Worm (Caenorhabditis elegans) whole organism, L2 larva: ENCODE data around the gene Y62H9A.14.

ENCODE experiments used
- C34F6.9 ChIP-seq: fragments of 150-350 bp; optimal IDR thresholded peaks from 2 replicates; lab custom pipeline; 2014; ENCODE audit warnings: missing biosample characterization, missing genetic modification characterization
- F13H6.1 ChIP-seq: sonication (generic microtip); optimal IDR thresholded peaks from 2 replicates; lab custom pipeline; 2016; ENCODE audit warnings: missing genetic modification characterization, missing compliant biosample characterization
- R02D3.7 ChIP-seq: fragments of 150-350 bp; optimal IDR thresholded peaks from 2 replicates; lab custom pipeline; 2014; ENCODE audit warnings: missing biosample characterization, missing genetic modification characterization
- Y55F3AM.14 ChIP-seq: fragments of 200-800 bp; sonication (Bioruptor generic); optimal IDR thresholded peaks from 2 replicates; lab custom pipeline; 2018; ENCODE audit warnings: mild to moderate bottlenecking, missing genetic modification characterization, missing compliant biosample characterization
- ZK546.5 ChIP-seq: sonication (generic microtip); optimal IDR thresholded peaks from 2 replicates; lab custom pipeline; 2017; ENCODE audit warnings: missing biosample characterization, missing genetic modification characterization
- alr-1 ChIP-seq: fragments of 150-350 bp; optimal IDR thresholded peaks from 2 replicates; lab custom pipeline; 2014; ENCODE audit warnings: missing biosample characterization, missing genetic modification characterization
- blmp-1 ChIP-seq: sonication (generic microtip); optimal IDR thresholded peaks from 2 replicates; lab custom pipeline; 2017; ENCODE audit warnings: missing genetic modification characterization, mild to moderate bottlenecking, missing compliant biosample characterization, antibody characterized with exemption, moderate library complexity; ENCODE audit not compliant: insufficient read depth
- ceh-16 ChIP-seq: fragments of 150-350 bp; optimal IDR thresholded peaks from 2 replicates; lab custom pipeline; 2014; ENCODE audit warnings: missing biosample characterization, missing genetic modification characterization
- ceh-82 ChIP-seq: fragments of 150-350 bp; optimal IDR thresholded peaks from 2 replicates; lab custom pipeline; 2014; ENCODE audit warnings: missing biosample characterization, missing genetic modification characterization
- crh-2 ChIP-seq: sonication (generic microtip); optimal IDR thresholded peaks from 2 replicates; lab custom pipeline; 2017; ENCODE audit warnings: missing biosample characterization, missing genetic modification characterization
- fos-1 ChIP-seq: fragments of 150-350 bp; optimal IDR thresholded peaks from 2 replicates; lab custom pipeline; 2014; ENCODE audit warnings: missing biosample characterization, missing genetic modification characterization
- gmeb-1 ChIP-seq: fragments of 150-350 bp; optimal IDR thresholded peaks from 2 replicates; lab custom pipeline; 2014; ENCODE audit warnings: missing biosample characterization, missing genetic modification characterization
- lin-13 ChIP-seq: fragments of 150-350 bp; optimal IDR thresholded peaks from 2 replicates; lab custom pipeline; 2014; ENCODE audit warnings: missing biosample characterization, missing genetic modification reagents, missing genetic modification characterization
- mab-5 ChIP-seq: fragments of 150-350 bp; optimal IDR thresholded peaks from 2 replicates; lab custom pipeline; 2014; ENCODE audit warnings: missing biosample characterization, missing genetic modification characterization
- mbf-1 ChIP-seq: sonication (generic microtip); optimal IDR thresholded peaks from 2 replicates; lab custom pipeline; 2017; ENCODE audit warnings: missing biosample characterization, missing genetic modification characterization
- nhr-10 ChIP-seq: sonication (generic microtip); optimal IDR thresholded peaks from 2 replicates; lab custom pipeline; 2017; ENCODE audit warnings: missing biosample characterization, missing genetic modification characterization
- nhr-129 ChIP-seq: fragments of 150-350 bp; optimal IDR thresholded peaks from 2 replicates; lab custom pipeline; 2014; ENCODE audit warnings: missing biosample characterization, missing genetic modification characterization
- nhr-21 ChIP-seq: fragments of 150-350 bp; optimal IDR thresholded peaks from 2 replicates; lab custom pipeline; 2014; ENCODE audit warnings: missing biosample characterization, missing genetic modification characterization
- nhr-23 ChIP-seq: fragments of 150-350 bp; optimal IDR thresholded peaks from 2 replicates; lab custom pipeline; 2014; ENCODE audit warnings: missing biosample characterization, missing genetic modification reagents, missing genetic modification characterization
- sem-4 ChIP-seq: fragments of 150-350 bp; optimal IDR thresholded peaks from 2 replicates; lab custom pipeline; 2014; ENCODE audit warnings: missing biosample characterization, missing genetic modification reagents, missing genetic modification characterization
- skn-1 ChIP-seq: sonication (generic microtip); optimal IDR thresholded peaks from 2 replicates; lab custom pipeline; 2017; ENCODE audit warnings: missing biosample characterization, missing genetic modification characterization
- sma-3 ChIP-seq: sonication (generic microtip); optimal IDR thresholded peaks from 2 replicates; lab custom pipeline; 2016; ENCODE audit warnings: missing genetic modification reagents, missing genetic modification characterization, missing compliant biosample characterization
- sma-9 ChIP-seq, 2 experiments: fragments of 150-350 bp in 1 of 2; sonication (generic microtip) in 1 of 2; optimal IDR thresholded peaks; 2 replicates each; lab custom pipeline; 2014 to 2016; ENCODE audit warnings: missing genetic modification characterization in 2 of 2, mild to moderate bottlenecking in 1 of 2, missing biosample characterization in 1 of 2, missing compliant biosample characterization in 1 of 2, missing genetic modification reagents in 1 of 2, moderate library complexity in 1 of 2
- unc-55 ChIP-seq: fragments of 150-350 bp; sonication (generic microtip); optimal IDR thresholded peaks from 3 replicates; lab custom pipeline; 2014; ENCODE audit warnings: missing biosample characterization, missing genetic modification reagents, missing genetic modification characterization
- zag-1 ChIP-seq: fragments of 150-350 bp; optimal IDR thresholded peaks from 2 replicates; lab custom pipeline; 2014; ENCODE audit warnings: missing biosample characterization, missing genetic modification characterization
- ztf-1 ChIP-seq: fragments of 200-800 bp; sonication (Bioruptor generic); conservative IDR thresholded peaks from 2 replicates; pipeline ENCODE4 v1.3.6; 2022; ENCODE audit warnings: missing genetic modification characterization, missing compliant biosample characterization
- ztf-4 ChIP-seq: fragments of 150-350 bp; optimal IDR thresholded peaks from 2 replicates; lab custom pipeline; 2014; ENCODE audit warnings: missing biosample characterization, missing genetic modification characterization

Gene Y62H9A.14

DNA sequence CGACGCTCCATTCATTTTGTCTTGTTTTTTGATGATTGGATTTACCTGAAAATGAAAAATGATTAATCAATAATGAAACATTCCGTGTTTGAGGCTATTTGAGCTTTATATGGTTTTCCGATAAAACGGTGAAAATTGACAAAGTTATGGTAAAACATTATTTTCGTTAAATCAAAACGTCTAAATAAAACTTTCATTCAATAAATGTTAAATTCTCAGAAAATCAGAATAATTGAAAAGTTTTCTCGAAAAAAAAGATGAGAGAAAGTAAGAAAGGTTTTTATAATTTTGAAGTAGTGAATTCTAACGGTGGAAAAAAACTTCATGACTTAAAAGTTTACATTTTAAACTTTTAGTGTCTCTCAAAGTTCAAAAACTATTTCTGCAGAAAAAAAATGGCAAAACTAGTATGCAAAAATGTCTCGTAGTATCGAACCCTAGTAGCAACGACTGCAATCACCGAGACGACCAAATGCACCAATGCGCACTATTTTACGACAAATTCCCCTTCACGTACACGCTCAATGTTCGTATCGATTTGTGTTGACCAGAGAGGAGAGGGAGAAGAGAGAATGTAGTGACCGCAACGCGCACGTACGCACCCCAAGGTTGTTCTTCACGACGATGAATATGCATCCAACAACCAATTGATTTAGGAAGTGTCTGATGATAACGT lies 25.9 kb downstream of the Y62H9A.14 start, which contains the start of gene nfya-1 (continued):
- TF ChIP-seq mab-5 (tag; lab: Kevin White, UChicago): no peak
- TF ChIP-seq nhr-10: no peak

DNA sequence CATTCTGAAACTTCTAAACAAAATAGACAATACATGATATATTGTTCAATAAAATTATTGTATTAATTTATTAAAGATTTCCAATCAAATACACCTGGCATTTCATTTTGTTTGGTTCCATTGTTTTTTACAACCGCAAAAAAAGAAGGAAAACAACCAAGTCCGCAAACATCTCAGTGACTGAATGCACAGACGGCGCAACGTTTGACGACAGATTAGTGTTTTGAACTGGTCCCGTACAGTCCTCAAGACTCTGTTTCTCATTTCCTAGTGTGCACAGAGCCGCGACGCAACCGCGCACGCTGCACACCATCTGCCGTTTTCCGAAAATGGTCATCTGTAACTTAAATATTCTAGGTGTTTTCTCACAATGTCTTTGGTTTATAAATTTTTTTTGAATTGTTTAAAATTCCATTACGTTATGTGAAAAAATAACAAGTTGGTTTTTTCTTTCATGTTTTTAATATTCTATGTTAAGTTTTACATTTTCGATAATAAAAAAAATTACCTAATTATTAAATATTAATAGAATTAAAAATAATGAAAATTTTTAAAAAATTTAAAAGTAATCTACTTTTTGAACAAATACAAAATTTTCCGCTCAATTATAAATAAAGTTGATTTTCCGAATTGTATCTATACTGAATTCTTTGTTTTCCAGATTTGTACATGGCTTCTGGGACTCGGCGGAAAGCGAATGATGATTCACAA lies 27.3 kb downstream of the Y62H9A.14 start, which contains the start of gene lsd-1:
lsd-1 (plus strand) TSS at position 661 of the 711 bp plus-strand sequence.
- TF ChIP-seq sma-9 (GFP tag; optimal IDR thresholded peaks at IDR 0.05; lab: Kevin White, UChicago): peak; percentile 47
- no peak for TF ChIP-seq sma-9 (tag; optimal IDR thresholded peaks at IDR 0.05; lab: Kevin White, UChicago)
- TF ChIP-seq lin-13: peak; percentile 2
- no peak for TF ChIP-seq ceh-82 (tag; lab: Kevin White, UChicago)
- TF ChIP-seq sma-3 (GFP tag; lab: Kevin White, UChicago): peak; percentile 4
- no peak for TF ChIP-seq R02D3.7
- peak; percentile 31 for TF ChIP-seq C34F6.9 (tag; lab: Kevin White, UChicago)
- TF ChIP-seq F13H6.1 (tag; lab: Kevin White, UChicago): peak; percentile 37
- peak; percentile 22 for TF ChIP-seq sem-4

DNA sequence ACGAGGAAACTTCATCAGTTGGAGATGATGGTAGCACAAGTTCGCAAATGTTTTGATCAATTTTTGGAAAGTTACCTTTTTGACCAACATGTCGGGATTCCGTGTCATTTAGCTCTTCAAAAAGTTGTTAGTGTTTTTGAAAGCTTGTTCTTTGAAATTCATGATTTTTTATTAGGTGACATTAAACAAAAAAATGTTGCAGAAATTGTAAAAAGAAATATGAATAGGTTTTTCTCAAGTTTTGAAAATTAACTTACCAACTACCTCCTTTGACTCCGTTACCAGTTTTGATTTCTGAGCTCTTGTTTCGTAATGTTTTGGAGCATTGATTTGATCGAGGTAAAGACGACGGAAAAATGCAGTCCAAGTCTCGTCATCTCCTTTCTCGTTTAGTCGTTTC lies 31.1 kb downstream of the Y62H9A.14 start:
- TF ChIP-seq ZK546.5 (tag; lab: Kevin White, UChicago): no peak
- no peak for TF ChIP-seq C34F6.9 (tag; lab: Kevin White, UChicago)
- TF ChIP-seq zag-1 (tag; lab: Kevin White, UChicago): no peak
- TF ChIP-seq nhr-21: no peak
- no peak for TF ChIP-seq alr-1 (tag; lab: Kevin White, UChicago)
- TF ChIP-seq ceh-82 (tag; lab: Kevin White, UChicago): no peak
- no peak for TF ChIP-seq skn-1 (tag; lab: Kevin White, UChicago)
- no peak for TF ChIP-seq R02D3.7
- no peak for TF ChIP-seq mbf-1 (tag; lab: Kevin White, UChicago)
- TF ChIP-seq F13H6.1 (tag; lab: Kevin White, UChicago): no peak
- no peak for TF ChIP-seq Y55F3AM.14 (GFP tag; lab: Kevin White, UChicago)
- TF ChIP-seq ztf-4 (tag; lab: Kevin White, UChicago): no peak
- TF ChIP-seq unc-55 (GFP tag; lab: Kevin White, UChicago): no peak
- TF ChIP-seq, all 48 proteins: peak for 0

DNA sequence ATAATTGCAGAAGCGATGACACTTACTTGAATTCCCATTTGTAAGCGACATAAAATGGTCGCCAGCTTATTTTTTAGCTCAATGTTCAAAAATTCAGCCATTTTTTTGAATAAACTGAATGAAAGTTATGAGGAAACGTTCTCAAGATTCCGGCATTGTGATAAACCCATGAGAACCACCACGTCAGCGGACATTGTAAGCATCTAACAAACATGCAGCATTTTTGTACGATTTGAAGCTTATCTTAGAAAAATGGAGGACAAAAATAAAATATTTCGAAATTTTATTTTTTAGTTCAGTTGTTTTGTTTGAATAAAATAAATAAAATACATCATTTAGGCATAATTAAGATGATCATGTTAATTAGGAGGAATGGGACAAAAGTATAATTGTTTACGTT lies 32.2 kb downstream of the Y62H9A.14 start, which contains the start of gene T08D10.4:
T08D10.4 (minus strand) TSS at position 101 of the 400 bp plus-strand sequence.
- no peak for TF ChIP-seq fos-1 (tag; lab: Kevin White, UChicago)
- no peak for TF ChIP-seq mab-5 (tag; lab: Kevin White, UChicago)
- no peak for TF ChIP-seq crh-2 (tag; lab: Kevin White, UChicago)
- TF ChIP-seq alr-1 (tag; lab: Kevin White, UChicago): no peak
- no peak for TF ChIP-seq gmeb-1 (tag; lab: Kevin White, UChicago)
- no peak for TF ChIP-seq sma-9 (GFP tag; optimal IDR thresholded peaks at IDR 0.05; lab: Kevin White, UChicago)
- no peak for TF ChIP-seq sma-9 (tag; optimal IDR thresholded peaks at IDR 0.05; lab: Kevin White, UChicago)
- TF ChIP-seq blmp-1: no peak
- TF ChIP-seq mbf-1 (tag; lab: Kevin White, UChicago): no peak
- TF ChIP-seq ztf-1: no peak
- TF ChIP-seq ceh-82 (tag; lab: Kevin White, UChicago): no peak
- no peak for TF ChIP-seq nhr-129
- no peak for TF ChIP-seq ceh-16
- TF ChIP-seq, all 48 proteins: peak for 0

DNA sequence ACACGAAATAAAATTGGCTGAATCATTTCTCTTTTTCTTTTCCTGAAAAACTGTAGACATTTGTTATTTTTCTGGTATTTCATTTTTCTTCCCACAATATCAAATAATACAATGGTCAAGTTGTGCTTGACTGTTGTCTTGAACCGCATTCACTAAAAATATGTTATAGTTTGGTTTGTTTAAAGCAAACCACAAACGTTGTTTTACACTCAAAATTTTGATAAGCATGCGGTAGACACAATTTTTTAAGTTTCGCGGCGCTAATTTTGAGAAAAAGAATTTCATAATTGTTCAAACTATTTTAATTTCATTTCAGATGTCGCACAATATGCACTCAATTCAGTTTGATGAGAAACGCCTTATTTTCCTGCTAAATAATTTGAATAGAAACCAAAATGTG lies 34.1 kb downstream of the Y62H9A.14 start, which contains the start of gene T08D10.3:
T08D10.3 (plus strand) TSS at position 301 of the 400 bp plus-strand sequence.
- TF ChIP-seq sma-3 (GFP tag; lab: Kevin White, UChicago) (no peak), R02D3.7 (no peak), blmp-1 (no peak)

DNA sequence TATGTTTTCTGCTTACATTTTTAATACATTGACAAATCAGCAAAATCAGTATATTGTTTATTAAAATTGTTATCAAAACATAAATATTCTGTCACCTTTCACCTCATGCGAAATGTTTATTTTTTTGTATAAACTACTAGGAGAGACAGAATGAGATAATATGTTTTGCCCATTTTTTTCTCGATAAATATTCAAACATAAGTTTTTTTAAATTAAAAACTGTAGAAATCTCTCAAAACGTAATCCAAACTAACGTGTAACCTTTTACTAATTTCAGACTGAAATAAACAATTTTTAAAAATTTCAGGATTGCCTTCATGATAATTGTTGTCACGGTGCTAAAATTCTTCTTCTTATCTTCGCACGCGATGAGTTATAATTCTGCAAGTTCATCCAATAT lies 36.2 kb downstream of the Y62H9A.14 start, which contains the start of gene T08D10.5:
T08D10.5 (plus strand) TSS at position 301 of the 400 bp plus-strand sequence.
- TF ChIP-seq nhr-23 (tag; lab: Kevin White, UChicago) (no peak), ceh-16 (no peak)
